Worm (Caenorhabditis elegans) whole organism, L1 larva: ENCODE results near the gene T05B4.13.
A peak's percentile ranks its signal among the peaks of the same experiment; 100 is the strongest.

ENCODE experiments used
- C16A3.4 ChIP-seq: fragments of 150-350 bp; optimal IDR thresholded peaks from 2 replicates; lab custom pipeline; 2014; ENCODE audit warnings: missing biosample characterization, missing genetic modification characterization
- C34B4.2 ChIP-seq: sonication (generic microtip); optimal IDR thresholded peaks from 2 replicates; lab custom pipeline; 2017; ENCODE audit warnings: mild to moderate bottlenecking, missing genetic modification characterization, missing compliant biosample characterization
- F16B12.6 ChIP-seq: fragments of 150-350 bp; optimal IDR thresholded peaks from 2 replicates; lab custom pipeline; 2014; ENCODE audit warnings: missing biosample characterization, missing genetic modification characterization
- Y116A8C.19 ChIP-seq: sonication (generic microtip); optimal IDR thresholded peaks from 2 replicates; lab custom pipeline; 2016; ENCODE audit warnings: missing compliant biosample characterization, missing genetic modification characterization, borderline replicate concordance
- alr-1 ChIP-seq: fragments of 200-800 bp; sonication (Bioruptor generic); optimal IDR thresholded peaks from 2 replicates; lab custom pipeline; 2018; ENCODE audit warnings: borderline replicate concordance, mild to moderate bottlenecking, missing genetic modification characterization, missing compliant biosample characterization
- aly-2 ChIP-seq: fragments of 150-350 bp; optimal IDR thresholded peaks from 2 replicates; lab custom pipeline; 2014; ENCODE audit warnings: missing biosample characterization, missing genetic modification characterization
- ama-1 ChIP-seq: fragments of 150-350 bp; optimal IDR thresholded peaks from 2 replicates; lab custom pipeline; 2014
- ceh-63 ChIP-seq: fragments of 200-800 bp; sonication (Bioruptor generic); optimal IDR thresholded peaks from 2 replicates; lab custom pipeline; 2018; ENCODE audit warnings: mild to moderate bottlenecking, missing genetic modification characterization, missing compliant biosample characterization
- ceh-8 ChIP-seq: fragments of 200-800 bp; sonication (Bioruptor generic); optimal IDR thresholded peaks from 2 replicates; lab custom pipeline; 2018; ENCODE audit warnings: mild to moderate bottlenecking, missing genetic modification characterization, moderate library complexity, missing compliant biosample characterization
- ceh-88 ChIP-seq: fragments of 200-800 bp; sonication (Bioruptor generic); IDR thresholded peaks from 2 replicates; pipeline ENCODE4 v1.3.6; 2022; ENCODE audit warnings: missing genetic modification characterization, missing compliant biosample characterization
- dpl-1 ChIP-seq, 3 experiments: fragments of 150-350 bp in 2 of 3; sonication (generic microtip) in 1 of 3; optimal IDR thresholded peaks; 2 replicates each; lab custom pipeline; 2014 to 2017; ENCODE audit warnings: missing biosample characterization in 3 of 3, missing genetic modification characterization in 3 of 3, missing genetic modification reagents in 3 of 3
- efl-1 ChIP-seq, 4 experiments: fragments of 150-350 bp; optimal IDR thresholded peaks in 3 of 4; peaks in 1 of 4; 1 replicate in 1 of 4; 2 replicates in 3 of 4; lab custom pipeline; 2014; ENCODE audit warnings: missing biosample characterization in 2 of 4, missing genetic modification characterization in 2 of 4, missing genetic modification reagents in 2 of 4
- efl-3 ChIP-seq: fragments of 200-800 bp; sonication (Bioruptor generic); optimal IDR thresholded peaks from 2 replicates; lab custom pipeline; 2018; ENCODE audit warnings: mild to moderate bottlenecking, missing genetic modification characterization, missing compliant biosample characterization
- egl-27 ChIP-seq, 2 experiments: fragments of 150-350 bp in 1 of 2; sonication (generic microtip); optimal IDR thresholded peaks; 3 replicates each; lab custom pipeline; 2017 to 2018; ENCODE audit warnings: missing biosample characterization in 2 of 2, missing genetic modification characterization in 2 of 2, missing genetic modification reagents in 2 of 2
- fkh-10 ChIP-seq: sonication (generic microtip); optimal IDR thresholded peaks from 2 replicates; lab custom pipeline; 2017; ENCODE audit warnings: missing biosample characterization, missing genetic modification reagents, missing genetic modification characterization
- fos-1 ChIP-seq: fragments of 150-350 bp; optimal IDR thresholded peaks from 2 replicates; lab custom pipeline; 2014; ENCODE audit warnings: missing biosample characterization, missing genetic modification characterization
- grh-1 ChIP-seq: fragments of 200-800 bp; sonication (Bioruptor generic); IDR thresholded peaks from 2 replicates; pipeline ENCODE4 v1.3.6; 2022; ENCODE audit warnings: missing genetic modification reagents, missing genetic modification characterization, missing compliant biosample characterization
- hlh-17 ChIP-seq: fragments of 200-800 bp; sonication (Bioruptor generic); optimal IDR thresholded peaks from 2 replicates; lab custom pipeline; 2018; ENCODE audit warnings: missing genetic modification characterization, mild to moderate bottlenecking, missing compliant biosample characterization, moderate library complexity, borderline replicate concordance
- hpl-2 ChIP-seq: fragments of 150-350 bp; optimal IDR thresholded peaks from 2 replicates; lab custom pipeline; 2014; ENCODE audit warnings: missing biosample characterization, missing genetic modification reagents, missing genetic modification characterization
- irx-1 ChIP-seq: sonication (generic microtip); optimal IDR thresholded peaks from 2 replicates; lab custom pipeline; 2016; ENCODE audit warnings: missing genetic modification characterization, missing compliant biosample characterization
- isw-1 ChIP-seq: fragments of 200-800 bp; sonication (Bioruptor generic); IDR thresholded peaks from 2 replicates; pipeline ENCODE4 v1.3.6; 2022; ENCODE audit warnings: missing genetic modification characterization, missing compliant biosample characterization
- jun-1 ChIP-seq: fragments of 150-350 bp; optimal IDR thresholded peaks from 2 replicates; lab custom pipeline; 2014; ENCODE audit warnings: missing biosample characterization, missing genetic modification reagents, missing genetic modification characterization
- lin-14 ChIP-seq: fragments of 200-800 bp; sonication (Bioruptor generic); optimal IDR thresholded peaks from 2 replicates; lab custom pipeline; 2018; ENCODE audit warnings: mild to moderate bottlenecking, missing genetic modification characterization, moderate library complexity, missing compliant biosample characterization
- lin-15B ChIP-seq: fragments of 150-350 bp; sonication (generic microtip); optimal IDR thresholded peaks from 3 replicates; lab custom pipeline; 2014; ENCODE audit warnings: missing biosample characterization, missing genetic modification characterization
- lin-35 ChIP-seq, 2 experiments: fragments of 150-350 bp; optimal IDR thresholded peaks; 2 replicates each; lab custom pipeline; 2014; ENCODE audit warnings: missing biosample characterization in 2 of 2, missing genetic modification characterization in 2 of 2, missing genetic modification reagents in 2 of 2
- lsy-2 ChIP-seq, 2 experiments: fragments of 150-350 bp; optimal IDR thresholded peaks; 2 replicates each; lab custom pipeline; 2014; ENCODE audit warnings: missing biosample characterization in 2 of 2, missing genetic modification characterization in 2 of 2
- nhr-237 ChIP-seq: fragments of 150-350 bp; optimal IDR thresholded peaks from 2 replicates; lab custom pipeline; 2014; ENCODE audit warnings: missing biosample characterization, missing genetic modification characterization
- nhr-28 ChIP-seq: fragments of 150-350 bp; optimal IDR thresholded peaks from 2 replicates; lab custom pipeline; 2014; ENCODE audit warnings: missing biosample characterization, missing genetic modification characterization
- nhr-71 ChIP-seq: sonication (generic microtip); optimal IDR thresholded peaks from 2 replicates; lab custom pipeline; 2016; ENCODE audit warnings: mild to moderate bottlenecking, missing genetic modification characterization, moderate library complexity, missing compliant biosample characterization
- nhr-76 ChIP-seq: sonication (generic microtip); optimal IDR thresholded peaks from 2 replicates; lab custom pipeline; 2017; ENCODE audit warnings: missing biosample characterization, missing genetic modification characterization
- nhr-77 ChIP-seq: fragments of 150-350 bp; optimal IDR thresholded peaks from 2 replicates; lab custom pipeline; 2014; ENCODE audit warnings: missing biosample characterization, missing genetic modification characterization
- nhr-84 ChIP-seq: sonication (generic microtip); optimal IDR thresholded peaks from 2 replicates; lab custom pipeline; 2017; ENCODE audit warnings: missing biosample characterization, missing genetic modification characterization
- pag-3 ChIP-seq: sonication (generic microtip); optimal IDR thresholded peaks from 2 replicates; lab custom pipeline; 2017; ENCODE audit warnings: missing genetic modification characterization, mild to moderate bottlenecking, missing compliant biosample characterization, antibody characterized with exemption, borderline replicate concordance; ENCODE audit not compliant: insufficient read depth
- rnt-1 ChIP-seq: sonication (generic microtip); optimal IDR thresholded peaks from 2 replicates; lab custom pipeline; 2016; ENCODE audit warnings: mild to moderate bottlenecking, missing genetic modification characterization, moderate library complexity, missing compliant biosample characterization
- skn-1 ChIP-seq: fragments of 150-350 bp; optimal IDR thresholded peaks from 2 replicates; lab custom pipeline; 2014; ENCODE audit warnings: missing biosample characterization, missing genetic modification characterization
- snpc-4 ChIP-seq: fragments of 150-350 bp; optimal IDR thresholded peaks from 2 replicates; lab custom pipeline; 2014; ENCODE audit warnings: missing biosample characterization, missing genetic modification characterization
- snu-23 ChIP-seq: sonication (generic microtip); optimal IDR thresholded peaks from 2 replicates; lab custom pipeline; 2016; ENCODE audit warnings: missing genetic modification characterization, missing compliant biosample characterization
- sptf-1 ChIP-seq: fragments of 150-350 bp; optimal IDR thresholded peaks from 2 replicates; lab custom pipeline; 2014; ENCODE audit warnings: missing biosample characterization, missing genetic modification characterization
- sup-37 ChIP-seq: fragments of 200-800 bp; sonication (Bioruptor generic); optimal IDR thresholded peaks from 2 replicates; lab custom pipeline; 2018; ENCODE audit warnings: mild to moderate bottlenecking, missing genetic modification characterization, missing compliant biosample characterization
- swsn-7 ChIP-seq: sonication (generic microtip); optimal IDR thresholded peaks from 2 replicates; lab custom pipeline; 2016; ENCODE audit warnings: missing genetic modification characterization, missing compliant biosample characterization
- tbx-2 ChIP-seq: sonication (generic microtip); optimal IDR thresholded peaks from 2 replicates; lab custom pipeline; 2016; ENCODE audit warnings: missing genetic modification characterization, missing compliant biosample characterization
- unc-86 ChIP-seq: sonication (generic microtip); optimal IDR thresholded peaks from 2 replicates; lab custom pipeline; 2016; ENCODE audit warnings: missing genetic modification characterization, missing compliant biosample characterization
- vab-15 ChIP-seq: sonication (generic microtip); optimal IDR thresholded peaks from 2 replicates; lab custom pipeline; 2017; ENCODE audit warnings: missing genotype, mild to moderate bottlenecking, missing genetic modification characterization, missing compliant biosample characterization
- xbp-1 ChIP-seq: sonication (generic microtip); optimal IDR thresholded peaks from 2 replicates; lab custom pipeline; 2016; ENCODE audit warnings: missing genetic modification characterization, missing compliant biosample characterization
- zip-4 ChIP-seq: fragments of 200-800 bp; sonication (Bioruptor generic); optimal IDR thresholded peaks from 2 replicates; lab custom pipeline; 2018; ENCODE audit warnings: mild to moderate bottlenecking, missing genetic modification characterization, moderate library complexity, missing compliant biosample characterization
- ztf-4 ChIP-seq: fragments of 150-350 bp; optimal IDR thresholded peaks from 2 replicates; lab custom pipeline; 2014; ENCODE audit warnings: missing biosample characterization, missing genetic modification characterization

T05B4.13 gene

ce11 chrV:4143034-4143433 is 15.7 kb upstream of the T05B4.13 start (continued):
- TF ChIP-seq tbx-2 (tag; lab: Kevin White, UChicago) (peak; percentile 92), vab-15 (peak; percentile 71), irx-1 (tag; lab: Kevin White, UChicago) (peak; percentile 86), sptf-1 (tag; lab: Kevin White, UChicago) (no peak), sup-37 (peak; percentile 76), nhr-84 (tag; lab: Kevin White, UChicago) (no peak), grh-1 (peak; percentile 68), ceh-63 (GFP tag; lab: Kevin White, UChicago) (no peak), egl-27 (tag; optimal IDR thresholded peaks at IDR 0.05; lab: Kevin White, UChicago) (no peak), hlh-17 (GFP tag; lab: Kevin White, UChicago) (no peak), swsn-7 (tag; lab: Kevin White, UChicago) (peak; percentile 92)

- no peak for TF ChIP-seq nhr-237
- TF ChIP-seq pag-3, result no peak
- TF ChIP-seq C16A3.4 (tag; lab: Kevin White, UChicago), result no peak
- TF ChIP-seq fos-1, result no peak
- TF ChIP-seq ceh-8 (GFP tag; lab: Kevin White, UChicago), result no peak
- TF ChIP-seq snpc-4, result no peak
- no peak for TF ChIP-seq nhr-76
- no peak for TF ChIP-seq efl-1 (optimal IDR thresholded peaks at IDR 0.05; lab: Kevin White, UChicago)
- TF ChIP-seq efl-1 (GFP tag; optimal IDR thresholded peaks at IDR 0.05 in 1 of 2; lab: Kevin White, UChicago), result no peak
- no peak for TF ChIP-seq nhr-71 (tag; lab: Kevin White, UChicago)
- no peak for TF ChIP-seq nhr-28 (tag; lab: Kevin White, UChicago)
- TF ChIP-seq rnt-1 (tag; lab: Kevin White, UChicago), result no peak
- no peak for TF ChIP-seq ceh-88 (GFP tag; lab: Robert Waterston, UW)
- no peak for TF ChIP-seq lin-35 (GFP tag; optimal IDR thresholded peaks at IDR 0.05; lab: Kevin White, UChicago)
- TF ChIP-seq xbp-1 (tag; lab: Kevin White, UChicago), result no peak
- no peak for TF ChIP-seq skn-1 (tag; lab: Kevin White, UChicago)
- TF ChIP-seq vab-15, result no peak
- no peak for TF ChIP-seq aly-2 (tag; lab: Kevin White, UChicago)
- TF ChIP-seq ztf-4, result no peak
- no peak for TF ChIP-seq hlh-17 (GFP tag; lab: Kevin White, UChicago)
- TF ChIP-seq, all 84 proteins: peak for 0
These were observed 11.4 kb upstream of the T05B4.13 start, which contains the start of gene lgc-29 for ce11 chrV:4138688-4139087. TSS of gene lgc-29 (plus strand) at chrV:4138988.

ce11 chrV:4134728-4135127 is 7.4 kb upstream of the T05B4.13 start, which contains the start of gene lgc-1:
TSS of gene lgc-1 (plus strand) at chrV:4135028.
- TF ChIP-seq ztf-4 (no peak), ama-1 (lab: Kevin White, UChicago) (no peak), fos-1 (no peak), nhr-84 (tag; lab: Kevin White, UChicago) (no peak), C34B4.2 (tag; lab: Kevin White, UChicago) (no peak), zip-4 (no peak), lsy-2 (tag; optimal IDR thresholded peaks at IDR 0.05; lab: Kevin White, UChicago) (no peak), ceh-88 (GFP tag; lab: Robert Waterston, UW) (no peak), efl-3 (GFP tag; lab: Kevin White, UChicago) (no peak), fkh-10 (no peak)

- TF ChIP-seq efl-3 (GFP tag; lab: Kevin White, UChicago) (no peak), lin-15B (tag; lab: Kevin White, UChicago) (no peak), sptf-1 (tag; lab: Kevin White, UChicago) (no peak), jun-1 (peak; percentile 26), Y116A8C.19 (tag; lab: Kevin White, UChicago) (no peak), vab-15 (no peak), lin-14 (GFP tag; lab: Kevin White, UChicago) (peak; percentile 91), dpl-1 (GFP tag; optimal IDR thresholded peaks at IDR 0.05; lab: Kevin White, UChicago) (peak in 2 of 3 experiments; percentile 16 to 44), grh-1 (peak; percentile 57), efl-1 (optimal IDR thresholded peaks at IDR 0.05; lab: Kevin White, UChicago) (peak; percentile 50 to 54), efl-1 (GFP tag; optimal IDR thresholded peaks at IDR 0.05 in 1 of 2; lab: Kevin White, UChicago) (peak in 1 of 2 experiments; percentile 92), hpl-2 (GFP tag; lab: Kevin White, UChicago) (no peak), nhr-84 (tag; lab: Kevin White, UChicago) (no peak), irx-1 (tag; lab: Kevin White, UChicago) (peak; percentile 57), unc-86 (tag; lab: Kevin White, UChicago) (no peak), isw-1 (GFP tag; lab: Robert Waterston, UW) (no peak), alr-1 (tag; lab: Kevin White, UChicago) (no peak), nhr-77 (peak; percentile 83), snu-23 (GFP tag; lab: Kevin White, UChicago) (peak; percentile 76), nhr-28 (tag; lab: Kevin White, UChicago) (no peak), F16B12.6 (tag; lab: Kevin White, UChicago) (no peak), zip-4 (no peak)
These were observed 4.2 kb upstream of the T05B4.13 start, which contains the start of gene nhr-57 for ce11 chrV:4131471-4131939. TSS of gene nhr-57 (plus strand) at chrV:4131889.
